Worm (Caenorhabditis elegans): ENCODE data around the gene sams-3.

Gene sams-3

ce11 chrIV:5832801-5833200, 15.7 kb upstream of the sams-3 start:
- TF ChIP-seq ceh-36 (tag; optimal IDR thresholded peaks at IDR 0.05) (no peak), ets-7 (tag; optimal IDR thresholded peaks at IDR 0.05) (no peak), ceh-13 (GFP tag; optimal IDR thresholded peaks at IDR 0.05) (no peak)

DNA sequence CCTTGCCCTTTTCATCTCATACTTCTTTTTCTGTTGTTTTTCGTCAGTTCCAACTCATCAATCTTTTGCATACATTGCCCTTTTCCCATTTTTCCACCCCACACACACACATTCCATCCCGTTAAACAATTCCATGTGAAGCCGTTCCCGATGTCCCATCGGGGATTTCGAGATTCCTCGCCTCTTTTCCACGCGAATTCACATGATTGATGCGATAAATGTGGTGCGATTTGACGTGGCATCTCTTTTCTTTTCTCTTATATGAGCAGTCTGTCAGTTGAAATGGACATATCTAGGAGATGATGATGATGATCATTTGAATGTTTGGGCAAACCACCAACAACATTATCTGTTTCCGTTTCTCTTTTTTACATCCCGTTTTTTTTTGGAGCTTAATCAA, 14.3 kb upstream of the sams-3 start:
- TF ChIP-seq ceh-13 (GFP tag; optimal IDR thresholded peaks at IDR 0.05) (no peak), sea-1 (GFP tag; conservative IDR thresholded peaks at IDR 0.05) (no peak), tbx-37 (GFP tag; conservative IDR thresholded peaks at IDR 0.05) (no peak), B0310.2 (tag; optimal IDR thresholded peaks at IDR 0.05) (no peak), tbx-11 (GFP tag; IDR thresholded peaks at IDR 0.05) (no peak), ceh-36 (tag; optimal IDR thresholded peaks at IDR 0.05) (no peak), hmg-4 (GFP tag; optimal IDR thresholded peaks at IDR 0.05) (no peak), flt-1 (GFP tag; IDR thresholded peaks at IDR 0.05) (no peak), pes-1 (GFP tag; IDR thresholded peaks at IDR 0.05) (no peak), tra-4 (tag; optimal IDR thresholded peaks at IDR 0.05) (no peak), hmbx-1 (tag; optimal IDR thresholded peaks at IDR 0.05) (no peak), ets-7 (tag; optimal IDR thresholded peaks at IDR 0.05) (no peak), ama-1 (optimal IDR thresholded peaks at IDR 0.05) (no peak), hnd-1 (tag; optimal IDR thresholded peaks at IDR 0.05) (no peak), scrt-1 (GFP tag; IDR thresholded peaks at IDR 0.05) (no peak)

- TF ChIP-seq ama-1 (optimal IDR thresholded peaks at IDR 0.05) (no peak), hmg-4 (GFP tag; optimal IDR thresholded peaks at IDR 0.05) (no peak), F13C5.2 (tag; optimal IDR thresholded peaks at IDR 0.05) (no peak), sea-1 (GFP tag; conservative IDR thresholded peaks at IDR 0.05) (no peak), tbx-11 (GFP tag; IDR thresholded peaks at IDR 0.05) (no peak), tbx-37 (GFP tag; conservative IDR thresholded peaks at IDR 0.05) (no peak), ets-7 (tag; optimal IDR thresholded peaks at IDR 0.05) (no peak), flt-1 (GFP tag; IDR thresholded peaks at IDR 0.05) (no peak), ceh-36 (tag; optimal IDR thresholded peaks at IDR 0.05) (no peak), hmbx-1 (tag; optimal IDR thresholded peaks at IDR 0.05) (no peak)
Measured at ce11 chrIV:5839178-5839577, 9.3 kb upstream of the sams-3 start, which contains the start of gene C06E7.2. Gene C06E7.2, plus strand, starts transcription at chrIV:5839478.

- no peak for TF ChIP-seq aly-1 (tag; optimal IDR thresholded peaks at IDR 0.05)
- TF ChIP-seq hnd-1 (tag; optimal IDR thresholded peaks at IDR 0.05) = no peak
- TF ChIP-seq tbx-11 (GFP tag; IDR thresholded peaks at IDR 0.05) = no peak
- TF ChIP-seq ama-1 (optimal IDR thresholded peaks at IDR 0.05) = no peak
- no peak for TF ChIP-seq tra-4 (tag; optimal IDR thresholded peaks at IDR 0.05)
- no peak for TF ChIP-seq scrt-1 (GFP tag; IDR thresholded peaks at IDR 0.05)
- TF ChIP-seq flt-1 (GFP tag; IDR thresholded peaks at IDR 0.05) = no peak
- TF ChIP-seq F13C5.2 (tag; optimal IDR thresholded peaks at IDR 0.05) = no peak
- no peak for TF ChIP-seq ets-7 (tag; optimal IDR thresholded peaks at IDR 0.05)
- no peak for TF ChIP-seq ceh-36 (tag; optimal IDR thresholded peaks at IDR 0.05)
- TF ChIP-seq sea-1 (GFP tag; conservative IDR thresholded peaks at IDR 0.05) = no peak
Measured at ce11 chrIV:5842905-5843304, 5.6 kb upstream of the sams-3 start.

- TF ChIP-seq hmbx-1 (tag; optimal IDR thresholded peaks at IDR 0.05) (no peak), ceh-36 (tag; optimal IDR thresholded peaks at IDR 0.05) (no peak), F13C5.2 (tag; optimal IDR thresholded peaks at IDR 0.05) (no peak), sea-1 (GFP tag; conservative IDR thresholded peaks at IDR 0.05) (no peak), ets-7 (tag; optimal IDR thresholded peaks at IDR 0.05) (no peak), pes-1 (GFP tag; IDR thresholded peaks at IDR 0.05) (no peak), hmg-4 (GFP tag; optimal IDR thresholded peaks at IDR 0.05) (no peak), hnd-1 (tag; optimal IDR thresholded peaks at IDR 0.05) (no peak), ceh-13 (GFP tag; optimal IDR thresholded peaks at IDR 0.05) (no peak), tbx-37 (GFP tag; conservative IDR thresholded peaks at IDR 0.05) (no peak), aly-1 (tag; optimal IDR thresholded peaks at IDR 0.05) (no peak), scrt-1 (GFP tag; IDR thresholded peaks at IDR 0.05) (no peak), B0310.2 (tag; optimal IDR thresholded peaks at IDR 0.05) (no peak)
Measured at ce11 chrIV:5846269-5846668, 2.2 kb upstream of the sams-3 start, which contains the start of gene sams-4. Gene sams-4, minus strand, starts transcription at chrIV:5846369.

DNA sequence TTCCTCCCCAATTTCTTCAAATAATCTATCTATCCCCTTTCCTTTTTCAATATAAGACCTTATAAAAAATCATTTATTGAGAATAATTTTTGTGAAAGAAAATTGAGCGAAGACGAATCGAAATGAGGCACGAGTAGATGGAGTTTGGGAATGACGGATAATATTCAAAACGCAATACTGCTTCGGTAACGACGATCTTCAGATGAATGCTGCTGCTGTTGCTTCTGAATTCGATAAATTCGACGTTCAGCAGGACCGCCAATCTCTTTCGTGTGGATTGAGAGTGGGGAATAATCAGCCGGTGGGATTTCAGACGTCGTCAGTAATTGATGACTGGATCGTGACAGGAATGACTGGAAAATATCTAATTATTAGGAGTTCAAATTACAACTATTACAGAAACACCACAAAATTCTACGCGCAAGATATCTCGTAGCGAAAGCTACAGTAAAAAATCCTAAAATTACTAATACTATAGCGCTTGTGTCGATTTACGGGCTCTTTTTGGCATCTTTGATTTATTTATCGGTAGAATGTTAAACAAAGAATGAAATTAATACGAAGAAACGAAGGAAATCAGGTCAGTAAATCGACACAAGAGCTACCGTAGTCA, 2.4 kb downstream of the sams-3 start:
- TF ChIP-seq hnd-1 (tag; optimal IDR thresholded peaks at IDR 0.05) (no peak), hmg-4 (GFP tag; optimal IDR thresholded peaks at IDR 0.05) (no peak), ceh-13 (GFP tag; optimal IDR thresholded peaks at IDR 0.05) (no peak), scrt-1 (GFP tag; IDR thresholded peaks at IDR 0.05) (no peak), sea-1 (GFP tag; conservative IDR thresholded peaks at IDR 0.05) (no peak), ets-7 (tag; optimal IDR thresholded peaks at IDR 0.05) (no peak), tra-4 (tag; optimal IDR thresholded peaks at IDR 0.05) (no peak), tbx-37 (GFP tag; conservative IDR thresholded peaks at IDR 0.05) (no peak), aly-1 (tag; optimal IDR thresholded peaks at IDR 0.05) (no peak), ama-1 (optimal IDR thresholded peaks at IDR 0.05) (no peak), pes-1 (GFP tag; IDR thresholded peaks at IDR 0.05) (no peak), tbx-11 (GFP tag; IDR thresholded peaks at IDR 0.05) (no peak), hmbx-1 (tag; optimal IDR thresholded peaks at IDR 0.05) (no peak)

DNA sequence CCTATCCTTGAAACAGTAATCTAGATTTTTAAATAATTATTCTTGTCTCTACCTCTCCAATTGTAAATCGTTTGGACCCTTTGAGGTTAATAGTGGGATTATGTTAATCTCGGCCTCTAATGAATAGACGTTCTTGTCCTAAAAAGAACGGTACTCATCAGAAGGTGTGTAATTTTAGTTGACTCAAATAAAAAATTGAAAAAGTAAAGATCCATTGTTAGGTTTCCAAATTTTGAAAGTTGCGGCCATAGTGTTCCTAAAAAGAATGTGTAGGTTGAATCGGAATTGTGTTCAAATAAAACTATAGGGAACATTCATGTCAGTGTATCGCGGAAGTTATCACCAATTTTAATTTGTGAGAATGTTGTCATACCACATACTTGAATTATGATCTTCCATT, 7.2 kb downstream of the sams-3 start:
- no peak for TF ChIP-seq B0310.2 (tag; optimal IDR thresholded peaks at IDR 0.05)
- no peak for TF ChIP-seq tbx-37 (GFP tag; conservative IDR thresholded peaks at IDR 0.05)
- TF ChIP-seq ceh-13 (GFP tag; optimal IDR thresholded peaks at IDR 0.05) = no peak
- no peak for TF ChIP-seq pes-1 (GFP tag; IDR thresholded peaks at IDR 0.05)
- no peak for TF ChIP-seq tbx-11 (GFP tag; IDR thresholded peaks at IDR 0.05)
- TF ChIP-seq hmbx-1 (tag; optimal IDR thresholded peaks at IDR 0.05) = no peak
- TF ChIP-seq tra-4 (tag; optimal IDR thresholded peaks at IDR 0.05) = no peak

ce11 chrIV:5856975-5857374, 8.5 kb downstream of the sams-3 start:
- TF ChIP-seq F13C5.2 (tag; optimal IDR thresholded peaks at IDR 0.05) = no peak
- no peak for TF ChIP-seq tbx-37 (GFP tag; conservative IDR thresholded peaks at IDR 0.05)
- no peak for TF ChIP-seq aly-1 (tag; optimal IDR thresholded peaks at IDR 0.05)
- TF ChIP-seq hnd-1 (tag; optimal IDR thresholded peaks at IDR 0.05) = no peak
- TF ChIP-seq tra-4 (tag; optimal IDR thresholded peaks at IDR 0.05) = no peak
- no peak for TF ChIP-seq ama-1 (optimal IDR thresholded peaks at IDR 0.05)
- TF ChIP-seq sea-1 (GFP tag; conservative IDR thresholded peaks at IDR 0.05) = no peak
- no peak for TF ChIP-seq pes-1 (GFP tag; IDR thresholded peaks at IDR 0.05)
- TF ChIP-seq scrt-1 (GFP tag; IDR thresholded peaks at IDR 0.05) = no peak

Measured in whole organism, early embryonic.